Worm (Caenorhabditis elegans): ENCODE data around the gene npr-21.

The npr-21 gene

ce11 chrX:17157868-17158267 lies at the start of gene npr-21:
Gene npr-21, minus strand, starts transcription at chrX:17157968.
- TF ChIP-seq unc-62 (GFP tag; optimal IDR thresholded peaks at IDR 0.05), result no peak

ce11 chrX:17205853-17206252 lies 48.1 kb upstream of the npr-21 start:
- no peak for TF ChIP-seq unc-62 (GFP tag; optimal IDR thresholded peaks at IDR 0.05)

- no peak for TF ChIP-seq unc-62 (GFP tag; optimal IDR thresholded peaks at IDR 0.05)
Observed at ce11 chrX:17203399-17203798, 45.6 kb upstream of the npr-21 start.

ce11 chrX:17197824-17198223 lies 40.1 kb upstream of the npr-21 start:
- no peak for TF ChIP-seq unc-62 (GFP tag; optimal IDR thresholded peaks at IDR 0.05)

ce11 chrX:17195080-17195479 lies 37.3 kb upstream of the npr-21 start, which contains the start of gene B0302.5:
Gene B0302.5, minus strand, starts transcription at chrX:17195137.
- no peak for TF ChIP-seq unc-62 (GFP tag; optimal IDR thresholded peaks at IDR 0.05)

- no peak for TF ChIP-seq unc-62 (GFP tag; optimal IDR thresholded peaks at IDR 0.05)
Observed at ce11 chrX:17185696-17186430, 28.1 kb upstream of the npr-21 start, which contains the start of gene sid-3. Gene sid-3, plus strand, starts transcription at chrX:17186380.

ce11 chrX:17184363-17184762 lies 26.6 kb upstream of the npr-21 start:
- no peak for TF ChIP-seq unc-62 (GFP tag; optimal IDR thresholded peaks at IDR 0.05)

ce11 chrX:17181220-17181619 lies 23.5 kb upstream of the npr-21 start:
- TF ChIP-seq unc-62 (GFP tag; optimal IDR thresholded peaks at IDR 0.05), result no peak

ce11 chrX:17180135-17180534 lies 22.4 kb upstream of the npr-21 start:
- no peak for TF ChIP-seq unc-62 (GFP tag; optimal IDR thresholded peaks at IDR 0.05)

ce11 chrX:17178239-17178638 lies 20.5 kb upstream of the npr-21 start, which contains the start of gene B0302.2:
Gene B0302.2, plus strand, starts transcription at chrX:17178539.
- no peak for TF ChIP-seq unc-62 (GFP tag; optimal IDR thresholded peaks at IDR 0.05)

- TF ChIP-seq unc-62 (GFP tag; optimal IDR thresholded peaks at IDR 0.05), result no peak
Observed at ce11 chrX:17176677-17177076, 18.9 kb upstream of the npr-21 start, which contains the start of gene B0302.4. Gene B0302.4, minus strand, starts transcription at chrX:17176777.

- no peak for TF ChIP-seq unc-62 (GFP tag; optimal IDR thresholded peaks at IDR 0.05)
Observed at ce11 chrX:17170401-17170800, 12.6 kb upstream of the npr-21 start.

ce11 chrX:17168086-17168485 lies 10.3 kb upstream of the npr-21 start:
- no peak for TF ChIP-seq unc-62 (GFP tag; optimal IDR thresholded peaks at IDR 0.05)

- TF ChIP-seq unc-62 (GFP tag; optimal IDR thresholded peaks at IDR 0.05), result no peak
Observed at ce11 chrX:17157089-17157488, 679 bp downstream of the npr-21 start.

- no peak for TF ChIP-seq unc-62 (GFP tag; optimal IDR thresholded peaks at IDR 0.05)
Observed at ce11 chrX:17151160-17151711, 6.5 kb downstream of the npr-21 start, which contains the start of gene mdt-1.2. Gene mdt-1.2, plus strand, starts transcription at chrX:17151522.

- TF ChIP-seq unc-62 (GFP tag; optimal IDR thresholded peaks at IDR 0.05), result no peak
Observed at ce11 chrX:17149877-17150490, 7.8 kb downstream of the npr-21 start, which contains the start of gene T23C6.4. Gene T23C6.4, minus strand, starts transcription at chrX:17149927.

- no peak for TF ChIP-seq unc-62 (GFP tag; optimal IDR thresholded peaks at IDR 0.05)
Observed at ce11 chrX:17146545-17146944, 11.2 kb downstream of the npr-21 start.

All from whole organism, dauer.